Worm (Caenorhabditis elegans) whole organism, midembryonic: ENCODE measurements around the gene T24B8.4.

Experiments
- T22C8.4 ChIP-seq: fragments of 200-800 bp; sonication (Bioruptor generic); IDR thresholded peaks from 2 replicates; pipeline ENCODE4 v1.3.6; 2022; ENCODE audit warnings: missing genetic modification characterization, missing compliant biosample characterization
- cog-1 ChIP-seq: sonication (generic microtip); optimal IDR thresholded peaks from 2 replicates; lab custom pipeline; 2016; ENCODE audit warnings: missing genetic modification characterization, missing compliant biosample characterization
- flt-1 ChIP-seq: fragments of 200-800 bp; sonication (Bioruptor generic); IDR thresholded peaks from 2 replicates; pipeline ENCODE4 v1.3.6; 2022; ENCODE audit warnings: missing genetic modification characterization, missing compliant biosample characterization
- klf-2 ChIP-seq: fragments of 200-800 bp; sonication (Bioruptor generic); conservative IDR thresholded peaks from 2 replicates; pipeline ENCODE4 v1.3.6; 2022; ENCODE audit warnings: missing genetic modification reagents, missing genetic modification characterization, missing compliant biosample characterization
- med-1 ChIP-seq: sonication (generic microtip); optimal IDR thresholded peaks from 2 replicates; lab custom pipeline; 2017; ENCODE audit warnings: missing genetic modification characterization, mild to moderate bottlenecking, missing compliant biosample characterization, antibody characterized with exemption, missing genetic modification reagents; ENCODE audit not compliant: insufficient read depth
- ref-1 ChIP-seq: fragments of 200-800 bp; sonication (Bioruptor generic); conservative IDR thresholded peaks from 2 replicates; pipeline ENCODE4 v1.3.6; 2022; ENCODE audit warnings: missing genetic modification reagents, missing genetic modification characterization, missing compliant biosample characterization
- tab-1 ChIP-seq: fragments of 200-800 bp; sonication (Bioruptor generic); IDR thresholded peaks from 2 replicates; pipeline ENCODE4 v1.3.6; 2022; ENCODE audit warnings: missing genetic modification characterization, missing compliant biosample characterization
- ztf-23 ChIP-seq: fragments of 200-800 bp; sonication (Bioruptor generic); IDR thresholded peaks from 2 replicates; pipeline ENCODE4 v1.3.6; 2022; ENCODE audit warnings: missing genetic modification reagents, missing genetic modification characterization, missing compliant biosample characterization
- ztf-29 ChIP-seq: fragments of 200-800 bp; sonication (Bioruptor generic); IDR thresholded peaks from 2 replicates; pipeline ENCODE4 v1.3.6; 2022; ENCODE audit warnings: missing genetic modification reagents, missing genetic modification characterization, missing compliant biosample characterization

Gene T24B8.4

DNA sequence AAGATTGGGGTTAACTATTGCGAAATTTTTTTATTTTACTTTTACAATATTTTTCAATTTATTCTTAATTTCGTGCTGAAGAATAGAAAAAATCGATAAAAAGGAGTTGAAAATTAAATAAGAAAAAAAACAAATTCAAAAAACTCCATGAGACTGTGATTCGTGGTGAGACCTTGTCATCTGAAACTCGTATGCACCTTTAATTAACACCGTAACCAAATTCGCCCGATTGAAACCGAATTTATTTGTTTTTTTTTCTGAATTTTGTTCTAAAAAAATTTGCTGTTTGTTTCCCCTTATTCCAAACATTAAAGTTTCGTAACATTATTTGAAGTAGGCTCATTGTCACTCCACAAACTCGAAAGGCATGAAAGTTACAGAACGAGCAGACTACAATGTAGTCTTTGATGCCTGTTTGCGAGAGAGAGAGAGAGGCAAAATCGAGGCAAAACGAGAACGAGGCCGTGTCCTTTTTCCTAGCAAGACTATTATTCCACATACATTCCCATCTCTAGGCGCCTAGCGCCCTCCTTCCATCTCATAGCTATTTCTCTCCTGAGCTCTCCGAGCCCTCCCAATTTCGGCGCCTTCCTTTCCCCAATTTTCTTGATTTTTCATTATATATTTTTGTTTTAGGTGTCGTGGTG, 38.4 kb upstream of the T24B8.4 start, which contains the start of gene T24H10.4:
T24H10.4 (plus strand) TSS at position 630 of the 647 bp plus-strand sequence.
- TF ChIP-seq flt-1 (GFP tag; lab: Robert Waterston, UW) (no peak), klf-2 (GFP tag; lab: Robert Waterston, UW) (no peak), ztf-23 (no peak), ref-1 (GFP tag; lab: Robert Waterston, UW) (no peak), T22C8.4 (GFP tag; lab: Robert Waterston, UW) (no peak), cog-1 (tag; lab: Kevin White, UChicago) (no peak), ztf-29 (GFP tag; lab: Robert Waterston, UW) (no peak), med-1 (GFP tag; lab: Kevin White, UChicago) (no peak), tab-1 (GFP tag; lab: Robert Waterston, UW) (no peak)

ce11 chrII:9108443-9108842, 37.8 kb upstream of the T24B8.4 start, which contains the start of gene dnj-23:
Gene dnj-23 (minus strand): TSS chrII:9108600.
- no peak for TF ChIP-seq ref-1 (GFP tag; lab: Robert Waterston, UW)
- TF ChIP-seq klf-2 (GFP tag; lab: Robert Waterston, UW), result no peak
- TF ChIP-seq cog-1 (tag; lab: Kevin White, UChicago), result no peak
- TF ChIP-seq flt-1 (GFP tag; lab: Robert Waterston, UW), result no peak
- TF ChIP-seq ztf-29 (GFP tag; lab: Robert Waterston, UW), result no peak
- TF ChIP-seq T22C8.4 (GFP tag; lab: Robert Waterston, UW), result no peak

ce11 chrII:9107095-9107769, 36.6 kb upstream of the T24B8.4 start, which contains the start of gene dyrb-1:
Gene dyrb-1 (minus strand): TSS chrII:9107145.
- TF ChIP-seq T22C8.4 (GFP tag; lab: Robert Waterston, UW) (no peak), ztf-23 (no peak)

ce11 chrII:9102623-9103022, 32.0 kb upstream of the T24B8.4 start:
- TF ChIP-seq ztf-29 (GFP tag; lab: Robert Waterston, UW) (0 out of 2 replicates have a peak, but pooled peaks have one; percentile 28), ref-1 (GFP tag; lab: Robert Waterston, UW) (0 out of 2 replicates have a peak, but pooled peaks have one; percentile 28), klf-2 (GFP tag; lab: Robert Waterston, UW) (0 out of 2 replicates have a peak, but pooled peaks have one; percentile 14), T22C8.4 (GFP tag; lab: Robert Waterston, UW) (peak; percentile 21; the same call in 1 of the 2 replicates), ztf-23 (peak; percentile 60; the same call in 1 of the 2 replicates), tab-1 (GFP tag; lab: Robert Waterston, UW) (peak; percentile 83), flt-1 (GFP tag; lab: Robert Waterston, UW) (peak; percentile 89)

ce11 chrII:9100798-9101197, 30.2 kb upstream of the T24B8.4 start, which contains the start of gene T24H10.5:
Gene T24H10.5 (plus strand): TSS chrII:9101098.
- no peak for TF ChIP-seq T22C8.4 (GFP tag; lab: Robert Waterston, UW)
- TF ChIP-seq ref-1 (GFP tag; lab: Robert Waterston, UW), result no peak
- no peak for TF ChIP-seq flt-1 (GFP tag; lab: Robert Waterston, UW)
- TF ChIP-seq med-1 (GFP tag; lab: Kevin White, UChicago), result no peak
- TF ChIP-seq tab-1 (GFP tag; lab: Robert Waterston, UW), result no peak
- TF ChIP-seq ztf-29 (GFP tag; lab: Robert Waterston, UW), result no peak
- TF ChIP-seq ztf-23, result no peak
- no peak for TF ChIP-seq klf-2 (GFP tag; lab: Robert Waterston, UW)
- no peak for TF ChIP-seq cog-1 (tag; lab: Kevin White, UChicago)

- TF ChIP-seq T22C8.4 (GFP tag; lab: Robert Waterston, UW) (no peak), ref-1 (GFP tag; lab: Robert Waterston, UW) (no peak), ztf-29 (GFP tag; lab: Robert Waterston, UW) (no peak), med-1 (GFP tag; lab: Kevin White, UChicago) (no peak), ztf-23 (no peak), klf-2 (GFP tag; lab: Robert Waterston, UW) (no peak), flt-1 (GFP tag; lab: Robert Waterston, UW) (no peak), cog-1 (tag; lab: Kevin White, UChicago) (no peak), tab-1 (GFP tag; lab: Robert Waterston, UW) (no peak)
Observed at ce11 chrII:9099017-9099416, 28.4 kb upstream of the T24B8.4 start, which contains the start of gene T24H10.1. Gene T24H10.1 (plus strand): TSS chrII:9099371.

DNA sequence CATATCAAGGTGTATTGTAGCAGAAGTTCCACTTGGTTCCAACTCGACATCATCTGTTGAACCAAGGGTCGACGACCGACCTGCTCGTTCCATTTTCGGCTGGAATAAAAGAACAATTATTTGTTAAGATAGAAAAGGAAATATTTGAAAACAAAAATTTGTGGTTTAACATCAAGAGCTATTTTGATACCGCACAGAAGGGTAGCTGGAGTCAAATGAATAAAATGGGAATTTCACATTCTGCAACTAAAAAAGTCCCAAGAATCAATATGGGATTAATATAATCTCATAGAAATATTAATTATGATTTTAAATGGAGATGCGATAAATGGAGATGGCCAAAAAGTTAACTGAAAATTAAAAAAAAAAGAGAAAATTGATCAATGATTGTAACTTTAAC, 27.9 kb upstream of the T24B8.4 start, which contains the start of gene clh-5:
clh-5 (minus strand) TSS at position 101 of the 400 bp plus-strand sequence.
- TF ChIP-seq flt-1 (GFP tag; lab: Robert Waterston, UW), result no peak
- no peak for TF ChIP-seq T22C8.4 (GFP tag; lab: Robert Waterston, UW)

ce11 chrII:9097302-9097701, 26.7 kb upstream of the T24B8.4 start:
- TF ChIP-seq klf-2 (GFP tag; lab: Robert Waterston, UW) (no peak), ztf-29 (GFP tag; lab: Robert Waterston, UW) (no peak), T22C8.4 (GFP tag; lab: Robert Waterston, UW) (no peak), cog-1 (tag; lab: Kevin White, UChicago) (no peak), tab-1 (GFP tag; lab: Robert Waterston, UW) (no peak), med-1 (GFP tag; lab: Kevin White, UChicago) (no peak), ref-1 (GFP tag; lab: Robert Waterston, UW) (no peak), flt-1 (GFP tag; lab: Robert Waterston, UW) (no peak), ztf-23 (no peak)

DNA sequence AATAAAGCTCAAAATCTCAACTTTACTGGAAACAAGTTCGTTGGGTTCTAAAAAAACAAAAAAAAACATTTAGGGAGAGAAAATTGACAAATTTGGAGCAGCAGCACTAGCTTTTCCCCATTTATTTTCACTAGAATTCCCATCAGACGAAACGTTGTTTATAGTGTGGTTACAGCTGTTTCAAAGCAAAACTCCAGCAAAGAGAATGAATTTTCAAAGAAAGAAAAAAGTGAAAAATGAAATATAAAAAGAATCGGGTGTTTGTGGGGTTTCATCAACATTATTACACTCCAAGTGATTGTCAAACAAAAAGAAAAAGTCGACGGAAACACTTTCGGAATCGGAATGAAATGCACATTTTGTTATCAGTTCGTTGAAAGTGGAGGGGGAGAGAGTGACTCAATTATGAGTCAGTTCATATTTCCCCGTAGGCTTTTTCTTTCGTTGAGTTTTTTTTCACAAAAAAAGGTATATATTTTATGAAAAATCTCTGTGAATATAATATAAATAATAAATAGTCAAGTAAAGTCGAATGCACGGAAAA, 23.7 kb upstream of the T24B8.4 start:
- no peak for TF ChIP-seq klf-2 (GFP tag; lab: Robert Waterston, UW)
- no peak for TF ChIP-seq T22C8.4 (GFP tag; lab: Robert Waterston, UW)
- TF ChIP-seq cog-1 (tag; lab: Kevin White, UChicago), result no peak
- TF ChIP-seq ref-1 (GFP tag; lab: Robert Waterston, UW), result no peak
- no peak for TF ChIP-seq ztf-29 (GFP tag; lab: Robert Waterston, UW)
- TF ChIP-seq med-1 (GFP tag; lab: Kevin White, UChicago), result no peak
- TF ChIP-seq flt-1 (GFP tag; lab: Robert Waterston, UW), result no peak
- TF ChIP-seq ztf-23, result no peak
- TF ChIP-seq tab-1 (GFP tag; lab: Robert Waterston, UW), result no peak
